Fruit fly (Drosophila melanogaster): ENCODE measurements around the gene CG33493.

CG33493 gene

dm6 chr3L:10659993-10660743 lies 32.8 kb downstream of the CG33493 start (continued):
- TF ChIP-seq Med (GFP tag) (peak; percentile 57), twi (tag; optimal IDR thresholded peaks at IDR 0.05) (peak; percentile 64), ci (GFP tag; IDR thresholded peaks at IDR 0.05) (peak; percentile 27; the same call in 1 of the 3 replicates), CG10979 (tag; optimal IDR thresholded peaks at IDR 0.05) (peak; percentile 48), CG11504 (tag; optimal IDR thresholded peaks at IDR 0.05) (peak; percentile 43), CG12391 (tag; optimal IDR thresholded peaks at IDR 0.05) (peak; percentile 50), PHDP (tag; optimal IDR thresholded peaks at IDR 0.05) (peak; percentile 1), cg (GFP tag; optimal IDR thresholded peaks at IDR 0.05) (peak; percentile 62), CG17361 (GFP tag; IDR thresholded peaks at IDR 0.05) (0 out of 3 replicates have a peak, but pooled peaks have one; percentile 26), CG14710 (tag; optimal IDR thresholded peaks at IDR 0.05) (peak; percentile 31), dmrt99B (tag; optimal IDR thresholded peaks at IDR 0.05) (peak; percentile 18), Xrp1 (GFP tag; IDR thresholded peaks at IDR 0.05) (peak; percentile 39; the same call in 1 of the 2 replicates), lov (optimal IDR thresholded peaks at IDR 0.05) (no peak), lov (GFP tag; IDR thresholded peaks at IDR 0.05) (0 out of 3 replicates have a peak, but pooled peaks have one; percentile 13), prd (optimal IDR thresholded peaks at IDR 0.05) (no peak), prd (GFP tag; IDR thresholded peaks at IDR 0.05) (0 out of 3 replicates have a peak, but pooled peaks have one; percentile 21), CG2712 (tag; optimal IDR thresholded peaks at IDR 0.05) (peak; percentile 61), CG15479 (GFP tag; optimal IDR thresholded peaks at IDR 0.05) (peak; percentile 96), pan (optimal IDR thresholded peaks at IDR 0.05) (no peak), pan (GFP tag; optimal IDR thresholded peaks at IDR 0.05 in 1 of 2, IDR thresholded peaks at IDR 0.05 in 1 of 2) (peak in 1 of 2 experiments; percentile 5), tap (tag; optimal IDR thresholded peaks at IDR 0.05) (peak; percentile 32), Stat92E (GFP tag; optimal IDR thresholded peaks at IDR 0.05) (peak in 1 of 3 experiments; percentile 77), CG17829 (tag; optimal IDR thresholded peaks at IDR 0.05) (peak; percentile 10), CG15601 (tag; optimal IDR thresholded peaks at IDR 0.05) (peak; percentile 25), gsb-n (tag; optimal IDR thresholded peaks at IDR 0.05) (peak; percentile 37), zen (tag; optimal IDR thresholded peaks at IDR 0.05) (peak; percentile 38), CG1832 (GFP tag; optimal IDR thresholded peaks at IDR 0.05) (peak; percentile 51), CG18599 (GFP tag; optimal IDR thresholded peaks at IDR 0.05) (peak; percentile 23), kni (GFP tag; optimal IDR thresholded peaks at IDR 0.05) (peak; percentile 17), gem (tag; optimal IDR thresholded peaks at IDR 0.05) (peak; percentile 52), sens-2 (GFP tag; IDR thresholded peaks at IDR 0.05) (no peak), CG18262 (tag; optimal IDR thresholded peaks at IDR 0.05) (peak; percentile 52), rib (GFP tag; IDR thresholded peaks at IDR 0.05) (peak; percentile 13; the same call in 1 of the 2 replicates), nom (GFP tag; optimal IDR thresholded peaks at IDR 0.05) (no peak), Oli (tag; optimal IDR thresholded peaks at IDR 0.05) (peak; percentile 7), CG10267 (tag; optimal IDR thresholded peaks at IDR 0.05) (peak; percentile 11), corto (GFP tag; optimal IDR thresholded peaks at IDR 0.05) (no peak), row (GFP tag; IDR thresholded peaks at IDR 0.05) (peak; percentile 32; the same call in 1 of the 3 replicates), CG2678 (tag; optimal IDR thresholded peaks at IDR 0.05) (peak; percentile 30), bsh (GFP tag; optimal IDR thresholded peaks at IDR 0.05) (peak in 1 of 2 experiments; percentile 4), Sox102F (GFP tag; optimal IDR thresholded peaks at IDR 0.05) (peak; percentile 25), CG4730 (GFP tag; IDR thresholded peaks at IDR 0.05) (no peak)

Data from whole organism, embryonic.